Worm (Caenorhabditis elegans): ENCODE measurements around the gene ZK353.9.

DNA sequence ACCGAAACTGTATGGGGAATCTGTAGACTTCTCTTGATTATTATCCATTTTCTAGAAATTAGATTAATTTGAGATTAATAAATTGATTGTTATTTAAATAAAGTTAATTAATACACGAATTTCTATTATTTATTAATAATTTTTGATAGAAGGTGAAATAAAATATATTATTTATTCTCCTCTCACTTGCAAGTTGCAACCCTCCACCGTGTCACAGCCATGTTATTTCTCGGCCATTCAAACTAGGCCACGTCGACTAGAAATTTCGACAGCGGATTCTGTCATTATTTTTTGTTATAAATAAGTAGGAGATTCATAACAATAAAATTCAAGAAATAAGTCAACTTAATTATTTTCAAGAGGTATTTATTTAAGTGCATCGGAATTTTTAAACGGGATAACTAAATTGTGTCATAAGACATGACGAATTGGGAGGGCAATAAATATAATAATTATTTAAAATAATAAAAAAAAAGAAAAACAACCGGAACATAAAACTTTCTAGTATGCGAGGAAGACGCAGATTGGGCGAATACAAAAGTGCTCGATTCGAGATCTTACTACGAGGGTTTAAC is 34.3 kb downstream of the ZK353.9 start, which contains the start of gene ufbp-1:
- no peak for TF ChIP-seq med-1 (GFP tag; optimal IDR thresholded peaks at IDR 0.05; ENCODE audit: insufficient read depth)
- no peak for TF ChIP-seq tab-1 (GFP tag; IDR thresholded peaks at IDR 0.05)

All from whole organism, midembryonic.